Worm (Caenorhabditis elegans): ENCODE measurements around the gene Y38C1AA.1.

ce11 chrIV:231673-232072 lies 23.7 kb downstream of the Y38C1AA.1 start, which contains the start of gene gtf-2H1:
- TF ChIP-seq elt-3 (tag; optimal IDR thresholded peaks at IDR 0.05) (no peak), elt-1 (tag; optimal IDR thresholded peaks at IDR 0.05; ENCODE audit: borderline replicate concordance, insufficient read depth) (no peak), blmp-1 (tag; optimal IDR thresholded peaks at IDR 0.05) (no peak), nhr-76 (tag; optimal IDR thresholded peaks at IDR 0.05) (no peak), ztf-11 (tag; optimal IDR thresholded peaks at IDR 0.05) (no peak), snpc-4 (tag; optimal IDR thresholded peaks at IDR 0.05) (no peak)
